Worm (Caenorhabditis elegans) whole organism, L3 larva: ENCODE data around the gene iff-2.
A peak's percentile ranks its signal among the peaks of the same experiment; 100 is the strongest.

Experiments
- ceh-16 ChIP-seq: sonication (generic microtip); optimal IDR thresholded peaks from 2 replicates; lab custom pipeline; 2017; ENCODE audit warnings: missing biosample characterization, missing genetic modification characterization
- egl-27 ChIP-seq: sonication (generic microtip); optimal IDR thresholded peaks from 4 replicates; lab custom pipeline; 2017; ENCODE audit warnings: missing biosample characterization, missing genetic modification reagents, missing genetic modification characterization
- fos-1 ChIP-seq: fragments of 150-350 bp; optimal IDR thresholded peaks from 2 replicates; lab custom pipeline; 2014; ENCODE audit warnings: missing biosample characterization, missing genetic modification characterization
- lin-15B ChIP-seq: fragments of 150-350 bp; optimal IDR thresholded peaks from 2 replicates; lab custom pipeline; 2014; ENCODE audit warnings: missing biosample characterization, missing genetic modification characterization
- lin-39 ChIP-seq: fragments of 150-350 bp; optimal IDR thresholded peaks from 2 replicates; lab custom pipeline; 2018; ENCODE audit warnings: missing biosample characterization, missing genetic modification reagents, missing genetic modification characterization
- mdl-1 ChIP-seq: fragments of 150-350 bp; optimal IDR thresholded peaks from 2 replicates; lab custom pipeline; 2014; ENCODE audit warnings: missing biosample characterization, missing genetic modification characterization
- nhr-23 ChIP-seq: fragments of 150-350 bp; optimal IDR thresholded peaks from 2 replicates; lab custom pipeline; 2014; ENCODE audit warnings: missing biosample characterization, missing genetic modification reagents, missing genetic modification characterization
- sea-2 ChIP-seq: fragments of 150-350 bp; sonication (generic microtip); optimal IDR thresholded peaks from 4 replicates; lab custom pipeline; 2014; ENCODE audit warnings: missing biosample characterization, missing genetic modification reagents, missing genetic modification characterization
- unc-62 ChIP-seq: fragments of 150-350 bp; sonication (generic microtip); optimal IDR thresholded peaks from 4 replicates; lab custom pipeline; 2014; ENCODE audit warnings: missing biosample characterization, missing genetic modification reagents, missing genetic modification characterization

- peak; percentile 28 for TF ChIP-seq unc-62 (GFP tag; lab: Kevin White, UChicago)
- peak; percentile 93 for TF ChIP-seq lin-39
- peak; percentile 96 for TF ChIP-seq nhr-23 (tag; lab: Kevin White, UChicago)
- peak; percentile 97 for TF ChIP-seq lin-15B (tag; lab: Kevin White, UChicago)
- TF ChIP-seq fos-1 (tag; lab: Kevin White, UChicago) = no peak
- TF ChIP-seq egl-27 (tag; lab: Kevin White, UChicago) = no peak
- no peak for TF ChIP-seq sea-2 (GFP tag; lab: Kevin White, UChicago)
- no peak for TF ChIP-seq ceh-16 (tag; lab: Kevin White, UChicago)
- no peak for TF ChIP-seq mdl-1 (tag; lab: Kevin White, UChicago)
These were observed 8.1 kb upstream of the iff-2 start, which contains the start of the genes col-38 and rpl-5 for ce11 chrII:8569038-8569977.
